Fruit fly (Drosophila melanogaster) S2 (cell line): ENCODE data around the gene nrv1.

Experiments
- CG8478 ChIP-seq: fragments of >200 bp; optimal IDR thresholded peaks from 2 replicates; lab custom pipeline; 2018
- CTCF ChIP-seq, 2 experiments: fragments of >200 bp; optimal IDR thresholded peaks; 2 replicates each; lab custom pipeline; 2018

DNA sequence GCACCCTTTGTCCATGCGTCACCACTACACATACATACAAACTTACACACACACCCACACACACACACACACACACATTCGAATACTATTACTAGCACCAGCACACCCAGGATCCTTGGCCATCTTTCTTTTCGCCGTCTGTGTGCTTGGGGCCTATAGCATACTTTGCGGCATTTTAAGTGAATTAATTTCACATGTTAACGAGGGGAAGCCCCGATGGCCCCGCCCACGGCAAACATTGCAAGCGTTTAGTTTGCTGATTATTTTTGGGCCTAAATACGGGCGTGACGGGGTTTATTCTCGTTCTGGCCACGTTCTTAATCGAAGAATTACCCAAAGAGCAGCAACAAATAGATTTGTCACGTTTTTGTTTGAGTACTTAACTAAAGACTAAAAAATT lies 3.3 kb downstream of the nrv1 start:
- no peak for TF ChIP-seq CG8478
- no peak for TF ChIP-seq CTCF (optimal IDR thresholded peaks at IDR 0.05; lab: Kevin White, UChicago)
